Fruit fly (Drosophila melanogaster) whole organism: ENCODE data around the gene CG5080.

Source experiments
- CG8478 ChIP-seq: fragments of >200 bp; optimal IDR thresholded peaks from 2 replicates; lab custom pipeline; 2018; ENCODE audit warnings: inconsistent platforms
- Dll ChIP-seq: fragments of >200 bp; optimal IDR thresholded peaks from 2 replicates; lab custom pipeline; 2017
- pan ChIP-seq: fragments of >200 bp; optimal IDR thresholded peaks from 2 replicates; lab custom pipeline; 2017
- psq ChIP-seq: fragments of >200 bp; optimal IDR thresholded peaks from 2 replicates; lab custom pipeline; 2017
- usp ChIP-seq: fragments of >200 bp; optimal IDR thresholded peaks from 2 replicates; lab custom pipeline; 2017; ENCODE audit warnings: missing biosample characterization, missing genetic modification characterization, mixed read lengths

DNA sequence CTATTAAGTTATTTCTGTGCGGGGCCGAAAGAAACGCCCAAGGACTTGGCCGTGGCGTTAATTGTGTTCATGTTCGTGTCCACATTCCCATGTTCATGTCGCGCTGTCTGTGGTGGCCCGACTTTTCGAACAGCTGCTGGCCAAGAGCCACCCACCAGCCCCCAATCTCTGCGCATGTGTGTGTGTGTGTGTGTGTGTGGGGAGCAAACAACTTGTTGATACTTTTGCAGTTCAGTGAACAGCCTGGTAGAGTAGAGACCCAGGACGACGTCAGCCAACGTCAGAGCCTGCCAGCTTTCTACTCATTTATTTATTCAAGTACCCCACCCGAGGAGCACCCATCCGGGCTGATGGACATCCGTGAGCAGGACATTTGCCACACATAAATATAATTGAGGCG is 26.7 kb downstream of the CG5080 start:
- TF ChIP-seq CG8478 (no peak), pan (no peak), usp (no peak), psq (lab: Kevin White, UChicago) (no peak), Dll (lab: Kevin White, UChicago) (no peak)
